Fruit fly (Drosophila melanogaster) whole organism, wandering third instar larva: ENCODE measurements around the gene CG13311.

Experiments used
- CrebA ChIP-seq: fragments of 200-800 bp; sonication (Bioruptor generic); optimal IDR thresholded peaks from 2 replicates; lab custom pipeline; 2016; ENCODE audit warnings: missing biosample characterization, mild to moderate bottlenecking, missing genetic modification characterization, borderline replicate concordance
- Dfd ChIP-seq: fragments of >200 bp; optimal IDR thresholded peaks from 2 replicates; lab custom pipeline; 2017; ENCODE audit warnings: missing biosample characterization, missing genetic modification characterization
- GATAd ChIP-seq: sonication (Bioruptor generic); optimal IDR thresholded peaks from 2 replicates; lab custom pipeline; 2016; ENCODE audit warnings: missing biosample characterization, missing genetic modification characterization
- Myc ChIP-seq: fragments of >200 bp; optimal IDR thresholded peaks from 2 replicates; lab custom pipeline; 2017
- OdsH ChIP-seq: fragments of 200-800 bp; sonication (Bioruptor generic); optimal IDR thresholded peaks from 2 replicates; lab custom pipeline; 2016; ENCODE audit warnings: missing biosample characterization, mild to moderate bottlenecking, missing genetic modification characterization
- Vsx2 ChIP-seq: fragments of 200-300, 225-300 bp; sonication (Bioruptor generic); optimal IDR thresholded peaks from 2 replicates; lab custom pipeline; 2018; ENCODE audit warnings: missing biosample characterization, missing genetic modification characterization; ENCODE audit not compliant: partially characterized antibody
- dmrt93B ChIP-seq: fragments of 200-800 bp; sonication (Bioruptor generic); optimal IDR thresholded peaks from 2 replicates; lab custom pipeline; 2018; ENCODE audit warnings: missing biosample characterization, mild to moderate bottlenecking, missing genetic modification characterization
- ey ChIP-seq: fragments of 200-800 bp; sonication (Bioruptor generic); optimal IDR thresholded peaks from 2 replicates; lab custom pipeline; 2016; ENCODE audit warnings: missing biosample characterization, missing genetic modification characterization
- foxo ChIP-seq, 2 experiments: fragments of 200-800 bp; sonication (Bioruptor generic); optimal IDR thresholded peaks; 2 replicates in 1 of 2; 3 replicates in 1 of 2; lab custom pipeline; 2016 to 2017; ENCODE audit warnings: missing biosample characterization in 2 of 2, missing genetic modification characterization in 2 of 2
- h ChIP-seq: fragments of 200-800 bp; sonication (Bioruptor generic); optimal IDR thresholded peaks from 3 replicates; lab custom pipeline; 2016; ENCODE audit warnings: missing biosample characterization, mild to moderate bottlenecking, missing genetic modification characterization
- jim ChIP-seq: fragments of 175-275, 200-325 bp; sonication (Bioruptor generic); optimal IDR thresholded peaks from 2 replicates; lab custom pipeline; 2016; ENCODE audit warnings: missing biosample characterization, mild to moderate bottlenecking, missing genetic modification characterization
- lola ChIP-seq: fragments of >200 bp; optimal IDR thresholded peaks from 2 replicates; lab custom pipeline; 2017; ENCODE audit warnings: missing biosample characterization, missing genetic modification characterization
- psq ChIP-seq: fragments of 200-800 bp; sonication (Bioruptor generic); optimal IDR thresholded peaks from 3 replicates; lab custom pipeline; 2017; ENCODE audit warnings: missing biosample characterization, mild to moderate bottlenecking, missing genetic modification characterization, moderate library complexity
- usp ChIP-seq: fragments of >200 bp; optimal IDR thresholded peaks from 2 replicates; lab custom pipeline; 2017; ENCODE audit warnings: missing biosample characterization, missing genetic modification characterization

dm6 chr3L:8819441-8819840 lies 17.5 kb upstream of the CG13311 start:
- TF ChIP-seq h (GFP tag; lab: Kevin White, UChicago) (no peak), foxo (GFP tag; optimal IDR thresholded peaks at IDR 0.05; lab: Kevin White, UChicago) (no peak), usp (no peak), GATAd (GFP tag; lab: Kevin White, UChicago) (no peak), ey (GFP tag; lab: Kevin White, UChicago) (no peak), jim (GFP tag; lab: Kevin White, UChicago) (no peak), psq (GFP tag; lab: Kevin White, UChicago) (peak; percentile 9), OdsH (GFP tag; lab: Kevin White, UChicago) (no peak), Dfd (GFP tag; lab: Kevin White, UChicago) (no peak), lola (GFP tag; lab: Kevin White, UChicago) (no peak), CrebA (GFP tag; lab: Kevin White, UChicago) (no peak), Myc (lab: Kevin White, UChicago) (no peak), dmrt93B (GFP tag; lab: Kevin White, UChicago) (no peak), Vsx2 (GFP tag; lab: Kevin White, UChicago) (no peak)
